Fruit fly (Drosophila melanogaster) whole organism, embryonic: ENCODE data around the gene Targ3.

Experiments
- CG1024 ChIP-seq: fragments of 200-800 bp; sonication (Bioruptor generic); IDR thresholded peaks from 2 replicates; pipeline ENCODE4 v1.3.6; 2022; ENCODE audit warnings: missing biosample characterization, missing genetic modification characterization
- CG12299 ChIP-seq: fragments of 200-800 bp; sonication (Bioruptor generic); optimal IDR thresholded peaks from 2 replicates; lab custom pipeline; 2018; ENCODE audit warnings: missing biosample characterization, mild to moderate bottlenecking, missing genetic modification characterization
- CG12769 ChIP-seq: fragments of 200-800 bp; sonication (Bioruptor generic); optimal IDR thresholded peaks from 2 replicates; lab custom pipeline; 2019; ENCODE audit warnings: missing biosample characterization, mild to moderate bottlenecking, missing genetic modification characterization, moderate library complexity
- CG15011 ChIP-seq: fragments of 200-800 bp; sonication (Bioruptor generic); optimal IDR thresholded peaks from 3 replicates; lab custom pipeline; 2018; ENCODE audit warnings: missing biosample characterization, mild to moderate bottlenecking, missing genetic modification characterization
- CG16863 ChIP-seq: fragments of 200-800 bp; sonication (Bioruptor generic); optimal IDR thresholded peaks from 3 replicates; lab custom pipeline; 2016; ENCODE audit warnings: missing biosample characterization, missing genetic modification characterization
- CG17359 ChIP-seq: fragments of 200-800 bp; sonication (Bioruptor generic); optimal IDR thresholded peaks from 3 replicates; lab custom pipeline; 2018; ENCODE audit warnings: missing biosample characterization, mild to moderate bottlenecking, missing genetic modification characterization, moderate library complexity
- CG17612 ChIP-seq: fragments of 200-800 bp; sonication (Bioruptor generic); IDR thresholded peaks from 2 replicates; pipeline ENCODE4 v1.3.6; 2022; ENCODE audit warnings: missing biosample characterization, missing genetic modification characterization
- CG18599 ChIP-seq: fragments of 200-800 bp; sonication (Bioruptor generic); optimal IDR thresholded peaks from 3 replicates; lab custom pipeline; 2017; ENCODE audit warnings: missing biosample characterization, missing genetic modification characterization, mild to moderate bottlenecking, moderate library complexity, missing genetic modification reagents
- CG2712 ChIP-seq: fragments of 200-800 bp; optimal IDR thresholded peaks from 3 replicates; lab custom pipeline; 2019; ENCODE audit warnings: missing biosample characterization, mild to moderate bottlenecking, missing genetic modification characterization, moderate library complexity
- CG33557 ChIP-seq: fragments of 200-800 bp; sonication (Bioruptor generic); optimal IDR thresholded peaks from 2 replicates; lab custom pipeline; 2019; ENCODE audit warnings: missing biosample characterization, mild to moderate bottlenecking, missing genetic modification characterization, moderate library complexity
- CG3407 ChIP-seq: fragments of 200-800 bp; sonication (Bioruptor generic); optimal IDR thresholded peaks from 2 replicates; lab custom pipeline; 2018; ENCODE audit warnings: missing biosample characterization, mild to moderate bottlenecking, missing genetic modification characterization
- CG34224 ChIP-seq: fragments of 200-800 bp; sonication (Bioruptor generic); IDR thresholded peaks from 3 replicates; pipeline ENCODE4 v1.3.6; 2022; ENCODE audit warnings: missing biosample characterization, missing genetic modification characterization; ENCODE audit not compliant: partially characterized antibody
- CG34422 ChIP-seq: fragments of 200-800 bp; sonication (Bioruptor generic); IDR thresholded peaks from 3 replicates; pipeline ENCODE4 v1.3.6; 2022; ENCODE audit warnings: missing biosample characterization, missing genetic modification characterization
- CG7963 ChIP-seq: fragments of 200-800 bp; sonication (Bioruptor generic); IDR thresholded peaks from 3 replicates; pipeline ENCODE4 v1.3.6; 2022; ENCODE audit warnings: missing biosample characterization, missing genetic modification characterization; ENCODE audit not compliant: partially characterized antibody
- CG8290 ChIP-seq, 3 experiments: fragments of 200-800 bp; sonication (Bioruptor generic); optimal IDR thresholded peaks; 2 replicates each; lab custom pipeline; 2016 to 2019; ENCODE audit warnings: missing biosample characterization in 3 of 3, missing genetic modification characterization in 3 of 3, mild to moderate bottlenecking in 2 of 3, moderate library complexity in 1 of 3
- CG8478 ChIP-seq: fragments of >200 bp; optimal IDR thresholded peaks from 2 replicates; lab custom pipeline; 2018
- CG8944 ChIP-seq: fragments of 200-800 bp; sonication (Bioruptor generic); optimal IDR thresholded peaks from 3 replicates; lab custom pipeline; 2016; ENCODE audit warnings: missing biosample characterization, missing genetic modification characterization
- CG9817 ChIP-seq: fragments of 200-800 bp; sonication (Bioruptor generic); optimal IDR thresholded peaks from 2 replicates; lab custom pipeline; 2018; ENCODE audit warnings: missing biosample characterization, mild to moderate bottlenecking, missing genetic modification characterization, moderate library complexity
- CG9932 ChIP-seq: fragments of 200-800 bp; sonication (Bioruptor generic); IDR thresholded peaks from 2 replicates; pipeline ENCODE4 v1.3.6; 2022; ENCODE audit warnings: missing biosample characterization, missing genetic modification characterization
- Chrac-16 ChIP-seq: fragments of 200-800 bp; sonication (Bioruptor generic); optimal IDR thresholded peaks from 3 replicates; lab custom pipeline; 2016; ENCODE audit warnings: missing biosample characterization, missing genetic modification characterization
- CrebB ChIP-seq: fragments of 200-800 bp; sonication (Bioruptor generic); optimal IDR thresholded peaks from 3 replicates; lab custom pipeline; 2018; ENCODE audit warnings: missing biosample characterization, mild to moderate bottlenecking, missing genetic modification characterization
- D19B ChIP-seq: fragments of 200-800 bp; sonication (Bioruptor generic); optimal IDR thresholded peaks from 2 replicates; lab custom pipeline; 2017; ENCODE audit warnings: missing biosample characterization, mild to moderate bottlenecking, missing genetic modification characterization
- Dad ChIP-seq: fragments of 200-800 bp; sonication (Bioruptor generic); optimal IDR thresholded peaks from 3 replicates; lab custom pipeline; 2016; ENCODE audit warnings: missing biosample characterization, missing genetic modification characterization
- Dbx ChIP-seq: fragments of 200-800 bp; sonication (Bioruptor generic); IDR thresholded peaks from 3 replicates; pipeline ENCODE4 v1.3.6; 2022; ENCODE audit warnings: missing biosample characterization, missing genetic modification characterization
- Dip2 ChIP-seq: fragments of 200-800 bp; sonication (Bioruptor generic); IDR thresholded peaks from 2 replicates; pipeline ENCODE4 v1.3.6; 2022; ENCODE audit warnings: missing biosample characterization, missing genetic modification characterization
- Ets65A ChIP-seq: fragments of 200-800 bp; sonication (Bioruptor generic); peaks from one replicate; lab custom pipeline; 2016; ENCODE audit warnings: missing biosample characterization, missing genetic modification characterization
- Gsc ChIP-seq: fragments of 200-800 bp; sonication (Bioruptor generic); IDR thresholded peaks from 2 replicates; pipeline ENCODE4 v1.3.6; 2022; ENCODE audit warnings: missing biosample characterization, missing genetic modification characterization
- HLH4C ChIP-seq: fragments of 200-800 bp; sonication (Bioruptor generic); IDR thresholded peaks from 3 replicates; pipeline ENCODE4 v1.3.6; 2022; ENCODE audit warnings: missing biosample characterization, missing genetic modification characterization; ENCODE audit not compliant: partially characterized antibody
- Jarid2 ChIP-seq: fragments of 200-800 bp; sonication (Bioruptor generic); optimal IDR thresholded peaks from 3 replicates; lab custom pipeline; 2017; ENCODE audit warnings: mild to moderate bottlenecking, missing biosample characterization, missing genetic modification reagents, missing genetic modification characterization
- Max ChIP-seq: fragments of 200-800 bp; sonication (Bioruptor generic); optimal IDR thresholded peaks from 2 replicates; lab custom pipeline; 2016; ENCODE audit warnings: missing biosample characterization, mild to moderate bottlenecking, missing genetic modification characterization
- Med ChIP-seq: fragments of 200-800 bp; sonication (Bioruptor generic); peaks from one replicate; lab custom pipeline; 2016; ENCODE audit warnings: missing biosample characterization, missing genetic modification characterization, mild to moderate bottlenecking, inconsistent platforms, moderate library complexity
- NK7.1 ChIP-seq: fragments of 200-800 bp; sonication (Bioruptor generic); optimal IDR thresholded peaks from 3 replicates; lab custom pipeline; 2016; ENCODE audit warnings: missing biosample characterization, missing genetic modification characterization
- Neu2 ChIP-seq: fragments of 200-800 bp; sonication (Bioruptor generic); optimal IDR thresholded peaks from 3 replicates; lab custom pipeline; 2016; ENCODE audit warnings: missing biosample characterization, missing genetic modification characterization, borderline replicate concordance
- Oaz ChIP-seq: fragments of 200-800 bp; sonication (Bioruptor generic); IDR thresholded peaks from 2 replicates; pipeline ENCODE4 v1.3.6; 2022; ENCODE audit warnings: missing biosample characterization, missing genetic modification characterization
- Scr ChIP-seq: fragments of 200-800 bp; sonication (Bioruptor generic); IDR thresholded peaks from 2 replicates; pipeline ENCODE4 v1.3.6; 2022; ENCODE audit warnings: missing biosample characterization, missing genetic modification characterization; ENCODE audit not compliant: partially characterized antibody
- Sin3A ChIP-seq: fragments of >200 bp; optimal IDR thresholded peaks from 2 replicates; lab custom pipeline; 2018
- ab ChIP-seq: fragments of 200-800 bp; sonication (Bioruptor generic); optimal IDR thresholded peaks from 2 replicates; lab custom pipeline; 2016; ENCODE audit warnings: missing biosample characterization, missing genetic modification characterization
- amos ChIP-seq: fragments of 200-800 bp; sonication (Bioruptor generic); IDR thresholded peaks from 2 replicates; pipeline ENCODE4 v1.3.6; 2022; ENCODE audit warnings: missing biosample characterization, missing genetic modification characterization; ENCODE audit not compliant: partially characterized antibody
- ato ChIP-seq: fragments of 200-800 bp; sonication (Bioruptor generic); IDR thresholded peaks from 2 replicates; pipeline ENCODE4 v1.3.6; 2022; ENCODE audit warnings: missing biosample characterization, missing genetic modification characterization; ENCODE audit not compliant: partially characterized antibody
- bab2 ChIP-seq: fragments of 200-800 bp; sonication (Bioruptor generic); optimal IDR thresholded peaks from 2 replicates; lab custom pipeline; 2016; ENCODE audit warnings: missing biosample characterization, missing genetic modification characterization
- chinmo ChIP-seq: fragments of 200-800 bp; sonication (Bioruptor generic); IDR thresholded peaks from 4 replicates; pipeline ENCODE4 v1.3.6; 2022; ENCODE audit warnings: missing biosample characterization, missing genetic modification characterization; ENCODE audit not compliant: partially characterized antibody
- croc ChIP-seq: fragments of 200-800 bp; sonication (Bioruptor generic); conservative IDR thresholded peaks from 3 replicates; pipeline ENCODE4 v1.3.6; 2022; ENCODE audit warnings: missing biosample characterization, missing genetic modification characterization
- crp ChIP-seq, 2 experiments: fragments of 200-800 bp; sonication (Bioruptor generic); optimal IDR thresholded peaks; 2 replicates in 1 of 2; 3 replicates in 1 of 2; lab custom pipeline; 2017; ENCODE audit warnings: missing biosample characterization in 2 of 2, missing genetic modification characterization in 2 of 2, mild to moderate bottlenecking in 1 of 2, moderate library complexity in 1 of 2
- dpn ChIP-seq, 2 experiments: fragments of 200-800 bp; sonication (Bioruptor generic); optimal IDR thresholded peaks; 3 replicates each; lab custom pipeline; 2016; ENCODE audit warnings: missing biosample characterization in 2 of 2, missing genetic modification characterization in 2 of 2
- ham ChIP-seq: fragments of 200-800 bp; sonication (Bioruptor generic); IDR thresholded peaks from 2 replicates; pipeline ENCODE4 v1.3.6; 2022; ENCODE audit warnings: missing biosample characterization, missing genetic modification characterization
- hth ChIP-seq: fragments of >200 bp; optimal IDR thresholded peaks from 2 replicates; lab custom pipeline; 2017; ENCODE audit warnings: inconsistent platforms
- ind ChIP-seq: fragments of 200-800 bp; sonication (Bioruptor generic); optimal IDR thresholded peaks from 3 replicates; lab custom pipeline; 2016; ENCODE audit warnings: missing biosample characterization, missing genetic modification characterization
- psq ChIP-seq: fragments of 200-800 bp; sonication (Bioruptor generic); optimal IDR thresholded peaks from 2 replicates; lab custom pipeline; 2017; ENCODE audit warnings: missing biosample characterization, missing genetic modification characterization
- row ChIP-seq: fragments of 200-800 bp; sonication (Bioruptor generic); IDR thresholded peaks from 3 replicates; pipeline ENCODE4 v1.3.6; 2022; ENCODE audit warnings: missing biosample characterization, missing genetic modification characterization
- sd ChIP-seq: fragments of 200-800 bp; sonication (Bioruptor generic); optimal IDR thresholded peaks from 3 replicates; lab custom pipeline; 2018; ENCODE audit warnings: missing biosample characterization, mild to moderate bottlenecking, missing genetic modification characterization, moderate library complexity
- sima ChIP-seq: fragments of 200-800 bp; sonication (Bioruptor generic); optimal IDR thresholded peaks from 2 replicates; lab custom pipeline; 2016; ENCODE audit warnings: missing biosample characterization, missing genetic modification characterization
- sqz ChIP-seq: fragments of 200-800 bp; sonication (Bioruptor generic); optimal IDR thresholded peaks from 3 replicates; lab custom pipeline; 2018; ENCODE audit warnings: missing biosample characterization, mild to moderate bottlenecking, missing genetic modification characterization
- zfh2 ChIP-seq: fragments of 200-800 bp; sonication (Bioruptor generic); optimal IDR thresholded peaks from 2 replicates; lab custom pipeline; 2016; ENCODE audit warnings: missing biosample characterization, missing genetic modification characterization

Targ3 gene

dm6 chr3L:21205496-21205824 lies 8.8 kb downstream of the Targ3 start (continued):
- no peak for TF ChIP-seq CG12299 (tag; lab: Kevin White, UChicago)
- TF ChIP-seq CG1024 = no peak
- no peak for TF ChIP-seq dpn (GFP tag; optimal IDR thresholded peaks at IDR 0.05; lab: Kevin White, UChicago)
- TF ChIP-seq amos = peak; percentile 39; the same call in 1 of the 2 replicates
- no peak for TF ChIP-seq CG8944 (GFP tag; lab: Kevin White, UChicago)
- TF ChIP-seq Dbx (GFP tag; lab: Robert Waterston, UW) = 0 out of 3 replicates have a peak, but pooled peaks have one; percentile 8
- TF ChIP-seq CG12769 (tag; lab: Kevin White, UChicago) = no peak
- no peak for TF ChIP-seq CG8478
- TF ChIP-seq chinmo (GFP tag; lab: Robert Waterston, UW) = 0 out of 4 replicates have a peak, but pooled peaks have one; percentile 93
- no peak for TF ChIP-seq Chrac-16 (GFP tag; lab: Kevin White, UChicago)
- TF ChIP-seq Ets65A (GFP tag; lab: Kevin White, UChicago) = peak; percentile 42
- TF ChIP-seq Jarid2 (GFP tag; lab: Kevin White, UChicago) = peak; percentile 65
- no peak for TF ChIP-seq CG17612
- TF ChIP-seq bab2 (GFP tag; lab: Kevin White, UChicago) = no peak
- no peak for TF ChIP-seq CG3407 (GFP tag; lab: Kevin White, UChicago)
- TF ChIP-seq ato (GFP tag; lab: Robert Waterston, UW) = no peak
- peak; percentile 72 for TF ChIP-seq Med (GFP tag; lab: Kevin White, UChicago)
- no peak for TF ChIP-seq CG9817 (tag; lab: Kevin White, UChicago)
- TF ChIP-seq ham (GFP tag; lab: Robert Waterston, UW) = no peak
- TF ChIP-seq CG2712 (tag; lab: Kevin White, UChicago) = no peak
- 0 out of 3 replicates have a peak, but pooled peaks have one; percentile 13 for TF ChIP-seq CG34422 (GFP tag; lab: Robert Waterston, UW)
- TF ChIP-seq ab (GFP tag; lab: Kevin White, UChicago) = no peak
- no peak for TF ChIP-seq CG16863 (GFP tag; lab: Kevin White, UChicago)
- TF ChIP-seq row = no peak
- TF ChIP-seq HLH4C (GFP tag; lab: Robert Waterston, UW) = no peak
- no peak for TF ChIP-seq Gsc (GFP tag; lab: Robert Waterston, UW)
- no peak for TF ChIP-seq Neu2
- TF ChIP-seq ind (GFP tag; lab: Kevin White, UChicago) = no peak
- TF ChIP-seq CG9932 (GFP tag; lab: Robert Waterston, UW) = peak; percentile 39; the same call in 1 of the 2 replicates
- no peak for TF ChIP-seq sima (GFP tag; lab: Kevin White, UChicago)
- no peak for TF ChIP-seq croc
- no peak for TF ChIP-seq psq (GFP tag; lab: Kevin White, UChicago)
- TF ChIP-seq Dip2 (GFP tag; lab: Robert Waterston, UW) = no peak
- TF ChIP-seq NK7.1 (GFP tag; lab: Kevin White, UChicago) = no peak
- no peak for TF ChIP-seq CG33557 (GFP tag; lab: Kevin White, UChicago)
- no peak for TF ChIP-seq Oaz
- no peak for TF ChIP-seq CG8290 (GFP tag; optimal IDR thresholded peaks at IDR 0.05; lab: Kevin White, UChicago)
- peak in 1 of 2 experiments; percentile 43 for TF ChIP-seq CG8290 (tag; optimal IDR thresholded peaks at IDR 0.05; lab: Kevin White, UChicago)
- peak; percentile 42; the same call in 1 of the 3 replicates for TF ChIP-seq CG34224 (GFP tag; lab: Robert Waterston, UW)

DNA sequence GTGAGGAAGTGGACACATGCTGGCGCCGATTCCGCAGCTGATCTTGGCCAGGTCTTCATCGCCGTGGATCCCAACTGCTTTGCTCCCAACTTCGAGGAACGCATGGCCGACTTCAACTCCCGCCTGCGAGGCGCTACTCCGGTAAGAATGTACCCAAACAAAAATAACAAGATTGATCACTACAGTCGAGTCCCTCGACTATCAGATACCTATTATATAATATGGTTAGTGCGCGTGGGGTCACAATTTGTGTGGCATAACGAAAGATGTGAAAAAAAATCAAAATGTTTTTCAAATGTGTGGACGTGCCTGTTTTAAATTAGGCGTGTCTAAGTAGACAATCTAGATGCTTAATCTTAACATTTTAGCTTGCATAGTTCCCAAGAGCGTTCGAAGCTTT lies 9.9 kb downstream of the Targ3 start:
- TF ChIP-seq Sin3A (lab: Kevin White, UChicago) (no peak), zfh2 (GFP tag; lab: Kevin White, UChicago) (no peak), CG15011 (GFP tag; lab: Kevin White, UChicago) (no peak), CG17359 (tag; lab: Kevin White, UChicago) (no peak), D19B (GFP tag; lab: Kevin White, UChicago) (peak; percentile 29), CG18599 (GFP tag; lab: Kevin White, UChicago) (no peak), Scr (GFP tag; lab: Robert Waterston, UW) (peak; percentile 55), hth (lab: Kevin White, UChicago) (no peak), Max (no peak), crp (GFP tag; optimal IDR thresholded peaks at IDR 0.05; lab: Kevin White, UChicago) (no peak), CrebB (tag; lab: Kevin White, UChicago) (no peak), CG7963 (GFP tag; lab: Robert Waterston, UW) (peak; percentile 66; the same call in 2 of the 3 replicates), ato (GFP tag; lab: Robert Waterston, UW) (peak; percentile 64; the same call in 1 of the 2 replicates), sd (no peak), Dad (GFP tag; lab: Kevin White, UChicago) (no peak), sqz (GFP tag; lab: Kevin White, UChicago) (no peak)
